Fruit fly (Drosophila melanogaster) whole organism, pupa: ENCODE data around the gene CG10472.

Source experiments
- CG10348 ChIP-seq: fragments of 200-800 bp; sonication (Bioruptor generic); IDR thresholded peaks from 2 replicates; pipeline ENCODE4 v1.3.6; 2022; ENCODE audit warnings: missing biosample characterization, missing genetic modification characterization
- CG12605 ChIP-seq: fragments of 200-800 bp; sonication (Bioruptor generic); IDR thresholded peaks from 2 replicates; pipeline ENCODE4 v1.3.6; 2022; ENCODE audit warnings: missing biosample characterization, missing genetic modification characterization
- CG13204 ChIP-seq: fragments of 200-800 bp; sonication (Bioruptor generic); optimal IDR thresholded peaks from 2 replicates; lab custom pipeline; 2018; ENCODE audit warnings: missing biosample characterization, mild to moderate bottlenecking, missing genetic modification characterization, moderate library complexity
- CG14655 ChIP-seq: fragments of 200-800 bp; sonication (Bioruptor generic); optimal IDR thresholded peaks from 3 replicates; lab custom pipeline; 2017; ENCODE audit warnings: mild to moderate bottlenecking, missing biosample characterization, missing genetic modification reagents, missing genetic modification characterization
- CG15710 ChIP-seq: fragments of 200-800 bp; sonication (Bioruptor generic); optimal IDR thresholded peaks from 2 replicates; lab custom pipeline; 2018; ENCODE audit warnings: missing biosample characterization, mild to moderate bottlenecking, missing genetic modification characterization, moderate library complexity
- CG17806 ChIP-seq: fragments of 200-800 bp; sonication (Bioruptor generic); optimal IDR thresholded peaks from 2 replicates; lab custom pipeline; 2018; ENCODE audit warnings: missing biosample characterization, mild to moderate bottlenecking, missing genetic modification characterization, moderate library complexity
- CG32121 ChIP-seq: fragments of 200-800 bp; sonication (Bioruptor generic); IDR thresholded peaks from 2 replicates; pipeline ENCODE4 v1.3.6; 2022; ENCODE audit warnings: missing biosample characterization, missing genetic modification characterization
- CG34367 ChIP-seq: fragments of 200-800 bp; sonication (Bioruptor generic); optimal IDR thresholded peaks from 2 replicates; lab custom pipeline; 2018; ENCODE audit warnings: missing biosample characterization, mild to moderate bottlenecking, missing genetic modification characterization
- CG4496 ChIP-seq: fragments of 200-800 bp; sonication (Bioruptor generic); IDR thresholded peaks from 3 replicates; pipeline ENCODE4 v1.3.6; 2022; ENCODE audit warnings: missing biosample characterization, missing genetic modification characterization
- CG8159 ChIP-seq: fragments of 200-800 bp; sonication (Bioruptor generic); optimal IDR thresholded peaks from 3 replicates; lab custom pipeline; 2018; ENCODE audit warnings: missing biosample characterization, mild to moderate bottlenecking, missing genetic modification characterization, moderate library complexity
- CG8301 ChIP-seq: fragments of 200-800 bp; sonication (Bioruptor generic); optimal IDR thresholded peaks from 2 replicates; lab custom pipeline; 2018; ENCODE audit warnings: missing biosample characterization, mild to moderate bottlenecking, missing genetic modification characterization
- CG9948 ChIP-seq: fragments of 200-800 bp; sonication (Bioruptor generic); optimal IDR thresholded peaks from 2 replicates; lab custom pipeline; 2018; ENCODE audit warnings: missing biosample characterization, mild to moderate bottlenecking, missing genetic modification characterization, moderate library complexity
- D1 ChIP-seq: fragments of 200-800 bp; sonication (Bioruptor generic); optimal IDR thresholded peaks from 2 replicates; lab custom pipeline; 2018; ENCODE audit warnings: missing biosample characterization, mild to moderate bottlenecking, missing genetic modification characterization, moderate library complexity
- EcR ChIP-seq: fragments of 200-800 bp; sonication (Bioruptor generic); optimal IDR thresholded peaks from 3 replicates; lab custom pipeline; 2019; ENCODE audit warnings: missing biosample characterization, missing genetic modification characterization, mild to moderate bottlenecking, moderate library complexity, missing genetic modification reagents
- Ets98B ChIP-seq: fragments of 200-800 bp; sonication (Bioruptor generic); IDR thresholded peaks from 2 replicates; pipeline ENCODE4 v1.3.6; 2022; ENCODE audit warnings: missing biosample characterization, missing genetic modification characterization
- Pif1A ChIP-seq: fragments of 200-800 bp; sonication (Bioruptor generic); optimal IDR thresholded peaks from 3 replicates; lab custom pipeline; 2016; ENCODE audit warnings: missing biosample characterization, missing genetic modification characterization
- Pif1B ChIP-seq: fragments of 200-800 bp; sonication (Bioruptor generic); optimal IDR thresholded peaks from 3 replicates; lab custom pipeline; 2016; ENCODE audit warnings: missing biosample characterization, missing genetic modification characterization
- Snoo ChIP-seq: fragments of 200-800 bp; sonication (Bioruptor generic); optimal IDR thresholded peaks from 3 replicates; lab custom pipeline; 2017; ENCODE audit warnings: missing biosample characterization, mild to moderate bottlenecking, missing genetic modification characterization, inconsistent platforms
- fd96Ca ChIP-seq: fragments of 200-800 bp; sonication (Bioruptor generic); IDR thresholded peaks from 3 replicates; pipeline ENCODE4 v1.3.6; 2022; ENCODE audit warnings: missing biosample characterization, missing genetic modification characterization
- gl ChIP-seq: fragments of 200-800 bp; sonication (Bioruptor generic); optimal IDR thresholded peaks from 2 replicates; lab custom pipeline; 2018; ENCODE audit warnings: missing biosample characterization, mild to moderate bottlenecking, missing genetic modification characterization
- rn ChIP-seq: fragments of 200-800 bp; sonication (Bioruptor generic); IDR thresholded peaks from 2 replicates; pipeline ENCODE4 v1.3.6; 2022; ENCODE audit warnings: missing biosample characterization, missing genetic modification characterization

CG10472 gene

DNA sequence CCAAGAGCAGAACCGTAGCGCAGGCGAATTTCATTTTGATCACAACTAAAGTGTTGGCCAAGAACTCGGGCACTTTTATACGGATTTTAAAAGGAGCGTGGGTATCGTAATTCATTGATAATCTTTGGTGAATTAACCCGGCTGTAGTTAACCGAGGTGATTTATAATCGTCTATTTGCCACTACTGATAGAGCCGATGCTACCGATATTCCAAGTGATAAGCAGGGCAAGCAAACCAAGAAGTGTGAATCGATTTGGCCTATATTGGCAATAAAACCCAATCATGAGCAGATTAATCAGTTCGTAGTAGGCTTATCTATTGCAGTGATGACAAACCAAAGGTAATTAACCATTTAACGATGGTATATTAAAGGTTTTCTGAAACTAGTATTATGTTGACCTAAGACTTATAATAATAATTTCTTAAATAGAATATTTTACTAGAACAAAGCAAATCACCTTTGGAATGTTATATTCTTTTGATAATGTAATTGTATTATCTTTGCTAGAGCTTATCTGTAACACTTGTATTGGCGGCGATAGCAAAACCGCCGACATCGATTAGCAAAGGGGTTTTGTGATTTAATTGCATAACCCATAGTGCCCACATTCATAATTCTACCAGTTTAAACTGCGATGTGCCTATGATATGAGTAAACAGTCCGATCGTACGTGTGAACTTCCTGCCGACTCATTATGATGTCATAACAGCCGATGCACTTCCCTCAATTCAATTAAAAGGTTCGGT, at the start of gene CG10472:
TSS of gene CG10472 (minus strand) at position 51 of the 748 bp plus-strand sequence.
- TF ChIP-seq Pif1A (GFP tag; lab: Kevin White, UChicago), result no peak
- no peak for TF ChIP-seq EcR
- no peak for TF ChIP-seq D1 (tag; lab: Kevin White, UChicago)
- TF ChIP-seq CG14655 (GFP tag; lab: Kevin White, UChicago), result no peak
- TF ChIP-seq rn (GFP tag; lab: Robert Waterston, UW), result no peak
- TF ChIP-seq Snoo, result no peak
- no peak for TF ChIP-seq CG34367 (tag; lab: Kevin White, UChicago)
- TF ChIP-seq CG12605 (GFP tag; lab: Robert Waterston, UW), result no peak
- no peak for TF ChIP-seq CG15710 (tag; lab: Kevin White, UChicago)
- no peak for TF ChIP-seq CG4496 (GFP tag; lab: Robert Waterston, UW)
- no peak for TF ChIP-seq CG32121 (GFP tag; lab: Robert Waterston, UW)
- TF ChIP-seq gl, result no peak

DNA sequence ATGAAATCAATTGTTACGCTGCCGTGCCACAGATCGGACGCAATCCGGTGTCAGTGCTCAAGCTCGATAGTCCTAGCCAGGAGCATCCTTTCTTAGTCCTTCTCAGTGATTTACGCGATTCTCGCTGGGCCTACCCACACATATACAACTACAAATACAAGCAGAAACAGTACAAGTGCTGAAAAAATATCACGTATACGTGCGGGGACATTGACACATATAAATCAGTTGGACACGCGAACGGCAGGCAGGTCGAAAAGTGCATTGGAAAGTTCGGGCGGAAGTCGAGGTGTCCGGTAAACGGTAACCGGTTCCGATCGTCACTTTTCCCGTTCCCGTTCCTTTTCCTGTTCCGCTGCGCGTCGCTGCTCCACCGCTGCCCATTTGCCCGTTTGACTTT, 48.7 kb upstream of the CG10472 start:
- TF ChIP-seq Pif1A (GFP tag; lab: Kevin White, UChicago) (no peak), CG4496 (GFP tag; lab: Robert Waterston, UW) (no peak), CG8301 (no peak), fd96Ca (no peak), gl (no peak), CG32121 (GFP tag; lab: Robert Waterston, UW) (no peak), CG15710 (tag; lab: Kevin White, UChicago) (no peak), CG17806 (tag; lab: Kevin White, UChicago) (no peak), CG14655 (GFP tag; lab: Kevin White, UChicago) (no peak), rn (GFP tag; lab: Robert Waterston, UW) (no peak)

DNA sequence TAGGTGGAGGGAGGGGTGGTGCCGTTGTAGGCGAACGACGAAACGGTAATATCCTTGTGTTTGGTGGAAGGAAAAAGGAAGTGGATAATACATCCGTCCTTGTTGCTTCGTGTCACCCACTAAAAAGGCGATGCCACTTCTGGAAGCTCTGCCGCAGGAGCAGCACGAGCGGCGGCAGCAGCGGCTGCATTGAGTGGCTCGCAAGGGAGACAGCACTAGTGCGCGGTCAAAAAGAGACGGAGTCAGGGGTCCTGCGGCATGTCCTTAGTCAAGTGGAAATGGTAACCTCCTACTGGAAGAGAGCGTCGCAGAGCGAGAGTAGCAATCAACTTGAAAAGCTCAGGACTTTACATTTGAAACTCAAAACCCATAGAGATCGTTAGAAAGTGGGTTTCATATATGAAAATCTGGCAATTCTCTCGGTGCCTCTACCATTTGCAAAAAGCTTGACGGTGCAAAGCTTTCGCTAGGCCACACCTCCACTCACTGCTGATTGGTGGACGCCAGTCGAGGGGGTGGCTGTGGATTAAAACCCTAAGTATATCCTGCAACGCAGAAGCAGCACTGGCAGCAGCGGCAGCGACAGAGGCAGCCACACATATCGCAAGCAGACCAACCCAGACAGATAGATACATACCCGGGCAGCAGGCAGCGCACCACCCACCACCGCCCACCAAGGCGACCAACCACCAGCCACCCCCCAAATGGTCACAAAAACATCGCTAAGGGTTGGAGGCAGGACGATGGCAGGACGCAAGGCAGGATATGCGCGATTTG, 48.2 kb upstream of the CG10472 start:
- TF ChIP-seq Pif1A (GFP tag; lab: Kevin White, UChicago), result no peak
- TF ChIP-seq CG4496 (GFP tag; lab: Robert Waterston, UW), result no peak
- no peak for TF ChIP-seq EcR
- TF ChIP-seq Ets98B (GFP tag; lab: Robert Waterston, UW), result no peak
- TF ChIP-seq CG10348 (GFP tag; lab: Robert Waterston, UW), result no peak
- no peak for TF ChIP-seq rn (GFP tag; lab: Robert Waterston, UW)

DNA sequence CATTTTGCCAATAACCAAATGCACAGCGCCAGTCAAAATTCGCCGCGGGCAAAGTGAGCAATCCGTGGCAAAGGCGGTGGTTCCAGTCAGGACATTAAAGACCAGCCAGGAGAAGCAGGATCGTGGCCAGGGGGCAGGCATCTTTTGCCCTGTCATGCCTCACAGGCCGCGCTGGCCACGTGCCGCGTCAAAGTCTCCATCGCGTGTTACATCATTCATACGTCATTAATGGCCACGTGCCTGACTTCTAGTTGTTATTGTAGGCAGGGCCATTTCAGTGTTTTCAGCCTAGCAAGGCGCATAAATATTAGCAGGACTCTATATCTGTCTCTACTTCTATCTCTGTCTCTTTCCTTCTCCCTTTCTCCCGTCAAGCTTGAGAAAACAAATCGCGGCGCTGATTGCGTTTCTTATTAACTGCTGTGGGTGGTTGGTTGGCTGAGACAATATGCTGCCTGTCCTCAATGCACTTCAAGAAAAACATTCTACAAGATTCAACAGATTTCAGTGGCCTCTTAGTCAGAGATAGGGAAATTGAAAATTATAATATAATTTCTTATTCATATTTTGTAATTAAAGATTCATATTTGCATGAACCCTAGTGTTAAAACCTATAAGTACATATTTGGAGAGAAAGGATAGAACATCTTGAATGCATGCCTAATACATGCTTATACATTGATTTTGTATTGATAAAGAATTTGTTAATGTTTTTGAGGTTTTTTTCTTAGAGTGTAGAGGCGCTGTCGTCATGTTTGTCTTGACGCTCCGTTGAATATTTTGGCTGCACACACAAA, 45.8 kb upstream of the CG10472 start:
- TF ChIP-seq Pif1B (GFP tag; lab: Kevin White, UChicago) (no peak), CG8159 (tag; lab: Kevin White, UChicago) (no peak)

DNA sequence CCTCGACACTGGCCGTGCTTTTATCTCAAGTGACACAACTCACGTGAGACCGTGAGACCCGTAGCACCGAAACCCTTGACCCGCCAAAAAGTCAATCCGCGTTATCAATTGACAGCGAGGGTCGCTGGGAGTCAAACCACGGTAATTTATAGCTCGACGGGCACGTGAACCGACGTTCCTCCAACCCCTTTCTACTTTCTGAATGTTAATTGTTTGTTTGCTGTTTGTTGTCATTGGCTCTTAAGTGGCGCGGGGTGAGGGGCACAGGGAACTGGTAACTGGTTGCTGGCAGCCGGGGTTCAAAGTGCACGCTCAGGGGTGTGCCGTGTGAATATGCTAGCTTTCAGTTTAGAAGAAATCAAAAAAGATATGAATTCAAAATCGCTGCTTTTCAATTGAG, 44.0 kb upstream of the CG10472 start:
- no peak for TF ChIP-seq CG15710 (tag; lab: Kevin White, UChicago)
- no peak for TF ChIP-seq CG34367 (tag; lab: Kevin White, UChicago)
- no peak for TF ChIP-seq Ets98B (GFP tag; lab: Robert Waterston, UW)
- no peak for TF ChIP-seq CG8301
- no peak for TF ChIP-seq Snoo
- TF ChIP-seq CG8159 (tag; lab: Kevin White, UChicago), result no peak
- no peak for TF ChIP-seq Pif1B (GFP tag; lab: Kevin White, UChicago)
- TF ChIP-seq EcR, result no peak
- no peak for TF ChIP-seq CG12605 (GFP tag; lab: Robert Waterston, UW)
- TF ChIP-seq CG17806 (tag; lab: Kevin White, UChicago), result no peak
- no peak for TF ChIP-seq CG13204
- TF ChIP-seq CG9948 (tag; lab: Kevin White, UChicago), result no peak
- TF ChIP-seq rn (GFP tag; lab: Robert Waterston, UW), result no peak
- no peak for TF ChIP-seq Pif1A (GFP tag; lab: Kevin White, UChicago)
- TF ChIP-seq fd96Ca, result no peak
- no peak for TF ChIP-seq CG4496 (GFP tag; lab: Robert Waterston, UW)
- TF ChIP-seq CG32121 (GFP tag; lab: Robert Waterston, UW), result no peak
- no peak for TF ChIP-seq CG10348 (GFP tag; lab: Robert Waterston, UW)
- no peak for TF ChIP-seq gl

DNA sequence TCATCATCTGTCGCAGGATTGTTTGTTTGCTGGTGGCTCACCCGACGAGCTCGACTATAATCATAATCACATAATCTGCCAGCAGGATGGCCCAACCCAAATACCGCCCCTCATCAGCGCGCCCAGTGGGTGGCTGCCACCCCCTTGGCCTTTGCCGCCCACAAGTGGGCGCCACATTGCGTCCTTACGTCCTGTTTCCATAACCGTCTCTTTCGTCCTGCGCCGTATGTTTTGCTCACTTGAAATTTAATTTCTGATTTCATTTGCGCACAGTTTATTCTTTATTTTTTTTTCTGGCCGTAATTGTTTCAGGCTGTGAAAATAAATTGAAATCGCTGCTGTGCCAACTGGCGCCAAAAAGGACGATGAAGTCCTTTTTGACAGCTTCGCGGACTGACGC, 42.7 kb upstream of the CG10472 start:
- no peak for TF ChIP-seq CG9948 (tag; lab: Kevin White, UChicago)
- no peak for TF ChIP-seq CG12605 (GFP tag; lab: Robert Waterston, UW)
- TF ChIP-seq fd96Ca, result no peak
- no peak for TF ChIP-seq Pif1A (GFP tag; lab: Kevin White, UChicago)
- TF ChIP-seq D1 (tag; lab: Kevin White, UChicago), result no peak
- no peak for TF ChIP-seq Snoo
- TF ChIP-seq gl, result no peak
- no peak for TF ChIP-seq rn (GFP tag; lab: Robert Waterston, UW)
- TF ChIP-seq CG8159 (tag; lab: Kevin White, UChicago), result no peak
- no peak for TF ChIP-seq EcR
- no peak for TF ChIP-seq CG15710 (tag; lab: Kevin White, UChicago)
- no peak for TF ChIP-seq CG13204
- TF ChIP-seq CG8301, result no peak
- TF ChIP-seq CG14655 (GFP tag; lab: Kevin White, UChicago), result no peak
- no peak for TF ChIP-seq Pif1B (GFP tag; lab: Kevin White, UChicago)
- TF ChIP-seq CG34367 (tag; lab: Kevin White, UChicago), result no peak
- no peak for TF ChIP-seq CG17806 (tag; lab: Kevin White, UChicago)
- no peak for TF ChIP-seq CG4496 (GFP tag; lab: Robert Waterston, UW)
- no peak for TF ChIP-seq CG32121 (GFP tag; lab: Robert Waterston, UW)
- TF ChIP-seq, all 21 proteins: peak for 0
